Worm (Caenorhabditis elegans) whole organism, L4 larva: Measurements from ENCODE around the gene shl-1.

Source experiments
- F10B5.3 ChIP-seq: sonication (generic microtip); optimal IDR thresholded peaks from 2 replicates; lab custom pipeline; 2016; ENCODE audit warnings: mild to moderate bottlenecking, missing genetic modification characterization, missing compliant biosample characterization
- T20F7.1 ChIP-seq: fragments of 200-800 bp; sonication (Bioruptor generic); optimal IDR thresholded peaks from 2 replicates; lab custom pipeline; 2018; ENCODE audit warnings: mild to moderate bottlenecking, missing genetic modification characterization, missing compliant biosample characterization
- php-3 ChIP-seq: fragments of 200-800 bp; sonication (Bioruptor generic); IDR thresholded peaks from 2 replicates; pipeline ENCODE4 v1.3.6; 2022; ENCODE audit warnings: missing genetic modification reagents, missing genetic modification characterization, missing compliant biosample characterization

ce11 chrIV:6369489-6369888 is 14.4 kb downstream of the shl-1 start:
- TF ChIP-seq F10B5.3 (tag; lab: Kevin White, UChicago) (no peak), php-3 (GFP tag; lab: Robert Waterston, UW) (no peak), T20F7.1 (GFP tag; lab: Kevin White, UChicago) (no peak)
